Fruit fly (Drosophila melanogaster) whole organism, wandering third instar larva: Measurements from ENCODE around the gene UQCR-Q.
A peak's percentile ranks its signal among the peaks of the same experiment; 100 is the strongest.

ENCODE experiments used
- Abd-B ChIP-seq: fragments of >200 bp; optimal IDR thresholded peaks from 2 replicates; lab custom pipeline; 2017; ENCODE audit warnings: missing biosample characterization, missing genetic modification characterization
- CG32264 ChIP-seq: fragments of 200-800 bp; sonication (Bioruptor generic); optimal IDR thresholded peaks from 2 replicates; lab custom pipeline; 2016; ENCODE audit warnings: missing biosample characterization, missing genetic modification characterization
- CG9705 ChIP-seq: fragments of 200-800 bp; sonication (Bioruptor generic); optimal IDR thresholded peaks from 2 replicates; lab custom pipeline; 2018; ENCODE audit warnings: missing biosample characterization, mild to moderate bottlenecking, missing genetic modification characterization
- CrebA ChIP-seq: fragments of 200-800 bp; sonication (Bioruptor generic); optimal IDR thresholded peaks from 2 replicates; lab custom pipeline; 2016; ENCODE audit warnings: missing biosample characterization, mild to moderate bottlenecking, missing genetic modification characterization, borderline replicate concordance
- Dfd ChIP-seq: fragments of >200 bp; optimal IDR thresholded peaks from 2 replicates; lab custom pipeline; 2017; ENCODE audit warnings: missing biosample characterization, missing genetic modification characterization
- Dif ChIP-seq: fragments of 200-275, 200-300 bp; sonication (Bioruptor generic); optimal IDR thresholded peaks from 2 replicates; lab custom pipeline; 2018; ENCODE audit warnings: missing biosample characterization, missing genetic modification characterization; ENCODE audit not compliant: partially characterized antibody
- GATAd ChIP-seq: sonication (Bioruptor generic); optimal IDR thresholded peaks from 2 replicates; lab custom pipeline; 2016; ENCODE audit warnings: missing biosample characterization, missing genetic modification characterization
- HLH106 ChIP-seq: fragments of 200-800 bp; optimal IDR thresholded peaks from 3 replicates; lab custom pipeline; 2019; ENCODE audit warnings: missing biosample characterization, mild to moderate bottlenecking, missing genetic modification characterization, moderate library complexity
- Hnf4 ChIP-seq: fragments of 200-800 bp; sonication (Bioruptor generic); optimal IDR thresholded peaks from 2 replicates; lab custom pipeline; 2016; ENCODE audit warnings: missing biosample characterization, mild to moderate bottlenecking, missing genetic modification characterization
- Hr78 ChIP-seq: fragments of >200 bp; optimal IDR thresholded peaks from 2 replicates; lab custom pipeline; 2017; ENCODE audit warnings: missing biosample characterization, missing genetic modification characterization
- Hr83 ChIP-seq: fragments of 200-300 bp; sonication (Bioruptor generic); optimal IDR thresholded peaks from 2 replicates; lab custom pipeline; 2016; ENCODE audit warnings: missing biosample characterization, mild to moderate bottlenecking, missing genetic modification characterization, moderate library complexity; ENCODE audit not compliant: poor library complexity, severe bottlenecking
- Jra ChIP-seq: sonication (Bioruptor generic); optimal IDR thresholded peaks from 2 replicates; lab custom pipeline; 2016; ENCODE audit warnings: missing biosample characterization, missing genetic modification characterization
- Mio ChIP-seq: sonication (Bioruptor generic); optimal IDR thresholded peaks from 2 replicates; lab custom pipeline; 2016; ENCODE audit warnings: missing biosample characterization, missing genetic modification characterization
- Myc ChIP-seq: fragments of >200 bp; optimal IDR thresholded peaks from 2 replicates; lab custom pipeline; 2017
- N ChIP-seq: fragments of >200 bp; optimal IDR thresholded peaks from 2 replicates; lab custom pipeline; 2018; ENCODE audit warnings: missing biosample characterization, missing external identifiers, missing genetic modification characterization
- OdsH ChIP-seq: fragments of 200-800 bp; sonication (Bioruptor generic); optimal IDR thresholded peaks from 2 replicates; lab custom pipeline; 2016; ENCODE audit warnings: missing biosample characterization, mild to moderate bottlenecking, missing genetic modification characterization
- Rel ChIP-seq, 2 experiments: fragments of 200-800 bp; sonication (Bioruptor generic) in 1 of 2; optimal IDR thresholded peaks; 2 replicates in 1 of 2; 3 replicates in 1 of 2; lab custom pipeline; 2016 to 2019; ENCODE audit warnings: mild to moderate bottlenecking in 2 of 2, missing biosample characterization in 2 of 2, missing genetic modification characterization in 2 of 2, moderate library complexity in 1 of 2
- Sp1 ChIP-seq: fragments of 200-800 bp; sonication (Bioruptor generic); optimal IDR thresholded peaks from 3 replicates; lab custom pipeline; 2019; ENCODE audit warnings: missing biosample characterization, mild to moderate bottlenecking, missing genetic modification characterization, moderate library complexity
- Vsx2 ChIP-seq: fragments of 200-300, 225-300 bp; sonication (Bioruptor generic); optimal IDR thresholded peaks from 2 replicates; lab custom pipeline; 2018; ENCODE audit warnings: missing biosample characterization, missing genetic modification characterization; ENCODE audit not compliant: partially characterized antibody
- br ChIP-seq: fragments of 200-800 bp; sonication (Bioruptor generic); optimal IDR thresholded peaks from 2 replicates; lab custom pipeline; 2016; ENCODE audit warnings: missing biosample characterization, missing genetic modification characterization
- brk ChIP-seq: fragments of 200-800 bp; sonication (Bioruptor generic); optimal IDR thresholded peaks from 2 replicates; lab custom pipeline; 2016; ENCODE audit warnings: missing biosample characterization, mild to moderate bottlenecking, missing genetic modification characterization
- dl ChIP-seq, 2 experiments: fragments of 175-275, 200-275 bp in 1 of 2; fragments of 200-275 bp in 1 of 2; sonication (Bioruptor generic); optimal IDR thresholded peaks; lab custom pipeline; 2018; ENCODE audit warnings: mild to moderate bottlenecking in 2 of 2, missing biosample characterization in 2 of 2, missing genetic modification characterization in 2 of 2, moderate library complexity in 2 of 2; ENCODE audit not compliant: partially characterized antibody in 2 of 2, insufficient read depth in 1 of 2
- dmrt93B ChIP-seq: fragments of 200-800 bp; sonication (Bioruptor generic); optimal IDR thresholded peaks from 2 replicates; lab custom pipeline; 2018; ENCODE audit warnings: missing biosample characterization, mild to moderate bottlenecking, missing genetic modification characterization
- dsf ChIP-seq: sonication (Bioruptor generic); optimal IDR thresholded peaks from 2 replicates; lab custom pipeline; 2016; ENCODE audit warnings: missing biosample characterization, missing genetic modification characterization, borderline replicate concordance
- ey ChIP-seq: fragments of 200-800 bp; sonication (Bioruptor generic); optimal IDR thresholded peaks from 2 replicates; lab custom pipeline; 2016; ENCODE audit warnings: missing biosample characterization, missing genetic modification characterization
- foxo ChIP-seq, 2 experiments: fragments of 200-800 bp; sonication (Bioruptor generic); optimal IDR thresholded peaks; 2 replicates in 1 of 2; 3 replicates in 1 of 2; lab custom pipeline; 2016 to 2017; ENCODE audit warnings: missing biosample characterization in 2 of 2, missing genetic modification characterization in 2 of 2
- fru ChIP-seq: fragments of 200-800 bp; sonication (Bioruptor generic); optimal IDR thresholded peaks from 3 replicates; lab custom pipeline; 2016; ENCODE audit warnings: missing biosample characterization, mild to moderate bottlenecking, missing genetic modification characterization
- h ChIP-seq: fragments of 200-800 bp; sonication (Bioruptor generic); optimal IDR thresholded peaks from 3 replicates; lab custom pipeline; 2016; ENCODE audit warnings: missing biosample characterization, mild to moderate bottlenecking, missing genetic modification characterization
- jim ChIP-seq: fragments of 175-275, 200-325 bp; sonication (Bioruptor generic); optimal IDR thresholded peaks from 2 replicates; lab custom pipeline; 2016; ENCODE audit warnings: missing biosample characterization, mild to moderate bottlenecking, missing genetic modification characterization
- lola ChIP-seq: fragments of >200 bp; optimal IDR thresholded peaks from 2 replicates; lab custom pipeline; 2017; ENCODE audit warnings: missing biosample characterization, missing genetic modification characterization
- pan ChIP-seq: fragments of >200 bp; optimal IDR thresholded peaks from 2 replicates; lab custom pipeline; 2017
- psq ChIP-seq: fragments of 200-800 bp; sonication (Bioruptor generic); optimal IDR thresholded peaks from 3 replicates; lab custom pipeline; 2017; ENCODE audit warnings: missing biosample characterization, mild to moderate bottlenecking, missing genetic modification characterization, moderate library complexity
- rgr ChIP-seq: fragments of 200-800 bp; sonication (Bioruptor generic); optimal IDR thresholded peaks from 3 replicates; lab custom pipeline; 2016; ENCODE audit warnings: missing biosample characterization, mild to moderate bottlenecking, missing genetic modification characterization
- sage ChIP-seq: fragments of 200-800 bp; sonication (Bioruptor generic); optimal IDR thresholded peaks from 2 replicates; lab custom pipeline; 2016; ENCODE audit warnings: missing biosample characterization, mild to moderate bottlenecking, missing genetic modification characterization
- sv ChIP-seq: fragments of 200-800 bp; sonication (Bioruptor generic); optimal IDR thresholded peaks from 3 replicates; lab custom pipeline; 2016; ENCODE audit warnings: missing biosample characterization, missing genetic modification characterization
- tai ChIP-seq: sonication (Bioruptor generic); optimal IDR thresholded peaks from 2 replicates; lab custom pipeline; 2016; ENCODE audit warnings: missing biosample characterization, missing genetic modification characterization
- usp ChIP-seq: fragments of >200 bp; optimal IDR thresholded peaks from 2 replicates; lab custom pipeline; 2017; ENCODE audit warnings: missing biosample characterization, missing genetic modification characterization
- woc ChIP-seq: sonication (Bioruptor generic); optimal IDR thresholded peaks from 2 replicates; lab custom pipeline; 2016; ENCODE audit warnings: missing biosample characterization, mild to moderate bottlenecking, missing genetic modification characterization

The UQCR-Q gene

dm6 chr3L:17486130-17486529 is 11.6 kb downstream of the UQCR-Q start, which contains the start of gene CG6333:
CG6333 (minus strand) TSS chr3L:17486230.
- TF ChIP-seq ey (GFP tag; lab: Kevin White, UChicago), result no peak
- TF ChIP-seq Sp1 (GFP tag; lab: Kevin White, UChicago), result no peak
- TF ChIP-seq N (GFP tag; lab: Kevin White, UChicago), result no peak
- TF ChIP-seq CG9705 (GFP tag; lab: Kevin White, UChicago), result no peak
- no peak for TF ChIP-seq fru (GFP tag; lab: Kevin White, UChicago)
- TF ChIP-seq Dif (GFP tag; lab: Kevin White, UChicago), result no peak
- no peak for TF ChIP-seq HLH106 (tag; lab: Kevin White, UChicago)
- no peak for TF ChIP-seq CG32264 (GFP tag; lab: Kevin White, UChicago)
- no peak for TF ChIP-seq br (GFP tag; lab: Kevin White, UChicago)
- TF ChIP-seq, all 38 proteins: peak for 0

dm6 chr3L:17486794-17487726 is 12.5 kb downstream of the UQCR-Q start, which contains the start of gene Oatp74D:
Oatp74D (plus strand) TSS chr3L:17487118.
- no peak for TF ChIP-seq jim (GFP tag; lab: Kevin White, UChicago)
- TF ChIP-seq Hr83 (GFP tag; lab: Kevin White, UChicago), result peak; percentile 41
- peak; percentile 89 for TF ChIP-seq N (GFP tag; lab: Kevin White, UChicago)
- peak; percentile 75 for TF ChIP-seq CrebA (GFP tag; lab: Kevin White, UChicago)
- no peak for TF ChIP-seq Myc
- peak; percentile 51 for TF ChIP-seq Hnf4 (GFP tag; lab: Kevin White, UChicago)
- peak; percentile 71 for TF ChIP-seq h
- TF ChIP-seq pan (lab: Kevin White, UChicago), result no peak
- no peak for TF ChIP-seq CG9705 (GFP tag; lab: Kevin White, UChicago)
- peak; percentile 57 for TF ChIP-seq tai (GFP tag; lab: Kevin White, UChicago)
- TF ChIP-seq foxo (GFP tag; optimal IDR thresholded peaks at IDR 0.05; lab: Kevin White, UChicago), result peak; percentile 3 to 72
- TF ChIP-seq rgr (GFP tag; lab: Kevin White, UChicago), result peak; percentile 71
- TF ChIP-seq fru (GFP tag; lab: Kevin White, UChicago), result peak; percentile 60
- no peak for TF ChIP-seq dsf (GFP tag; lab: Kevin White, UChicago)
- peak; percentile 59 to 74 for TF ChIP-seq dl (GFP tag; optimal IDR thresholded peaks at IDR 0.05; lab: Kevin White, UChicago; ENCODE audit: insufficient read depth in 1 of 2, partially characterized antibody in 2 of 2)
- no peak for TF ChIP-seq sv
- peak; percentile 63 for TF ChIP-seq ey (GFP tag; lab: Kevin White, UChicago)
- peak; percentile 38 for TF ChIP-seq Sp1 (GFP tag; lab: Kevin White, UChicago)
- TF ChIP-seq woc (GFP tag; lab: Kevin White, UChicago), result peak; percentile 34
- TF ChIP-seq Dif (GFP tag; lab: Kevin White, UChicago), result peak; percentile 73
- TF ChIP-seq Hr78 (GFP tag; lab: Kevin White, UChicago), result no peak
- TF ChIP-seq HLH106 (tag; lab: Kevin White, UChicago), result peak; percentile 18
- peak; percentile 41 for TF ChIP-seq brk (GFP tag; lab: Kevin White, UChicago)
- peak; percentile 52 for TF ChIP-seq Abd-B (GFP tag; lab: Kevin White, UChicago)
- peak; percentile 46 for TF ChIP-seq psq (GFP tag; lab: Kevin White, UChicago)
- no peak for TF ChIP-seq dmrt93B (GFP tag; lab: Kevin White, UChicago)
- TF ChIP-seq Dfd (GFP tag; lab: Kevin White, UChicago), result no peak
- no peak for TF ChIP-seq usp (GFP tag; lab: Kevin White, UChicago)
- peak; percentile 50 for TF ChIP-seq br (GFP tag; lab: Kevin White, UChicago)
- peak; percentile 52 for TF ChIP-seq Rel (GFP tag; optimal IDR thresholded peaks at IDR 0.05; lab: Kevin White, UChicago)
- peak; percentile 73 for TF ChIP-seq Rel (tag; optimal IDR thresholded peaks at IDR 0.05; lab: Kevin White, UChicago)
- TF ChIP-seq OdsH (GFP tag; lab: Kevin White, UChicago), result peak; percentile 60
- TF ChIP-seq Vsx2 (GFP tag; lab: Kevin White, UChicago), result peak; percentile 53
- TF ChIP-seq CG32264 (GFP tag; lab: Kevin White, UChicago), result peak; percentile 57
- TF ChIP-seq Jra (GFP tag; lab: Kevin White, UChicago), result peak; percentile 13
- TF ChIP-seq sage, result peak; percentile 53
- TF ChIP-seq Mio, result no peak
- TF ChIP-seq lola (GFP tag; lab: Kevin White, UChicago), result no peak
- TF ChIP-seq GATAd, result no peak
